Fruit fly (Drosophila melanogaster) whole organism, prepupa: ENCODE results near the gene br.

Experiments
- CG10631 ChIP-seq: fragments of 200-800 bp; sonication (Bioruptor generic); optimal IDR thresholded peaks from 2 replicates; lab custom pipeline; 2016; ENCODE audit warnings: missing biosample characterization, missing genetic modification characterization
- CG6276 ChIP-seq: fragments of 200-800 bp; sonication (Bioruptor generic); optimal IDR thresholded peaks from 2 replicates; lab custom pipeline; 2017; ENCODE audit warnings: missing biosample characterization, mild to moderate bottlenecking, missing genetic modification characterization
- lz ChIP-seq: fragments of 200-800 bp; sonication (Bioruptor generic); optimal IDR thresholded peaks from 3 replicates; lab custom pipeline; 2016; ENCODE audit warnings: missing biosample characterization, missing genetic modification characterization
- svp ChIP-seq: fragments of 200-800 bp; sonication (Bioruptor generic); peaks from one replicate; lab custom pipeline; 2016; ENCODE audit warnings: missing biosample characterization, missing genetic modification characterization
- vri ChIP-seq: fragments of 200-800 bp; sonication (Bioruptor generic); optimal IDR thresholded peaks from 3 replicates; lab custom pipeline; 2016; ENCODE audit warnings: missing biosample characterization, mild to moderate bottlenecking, missing genetic modification characterization

dm6 chrX:1705929-1706328 is 131.0 kb downstream of the br start:
- no peak for TF ChIP-seq lz
- no peak for TF ChIP-seq CG6276
- TF ChIP-seq CG10631 (GFP tag; lab: Kevin White, UChicago): no peak
- TF ChIP-seq svp: peak; percentile 55
- TF ChIP-seq vri: no peak
